Fruit fly (Drosophila melanogaster) whole organism, embryonic: ENCODE measurements around the gene Pvf3.
A peak's percentile ranks its signal among the peaks of the same experiment; 100 is the strongest.

Experiments
- Asciz ChIP-seq: fragments of 200-800 bp; sonication (Bioruptor generic); optimal IDR thresholded peaks from 2 replicates; lab custom pipeline; 2017; ENCODE audit warnings: missing biosample characterization, mild to moderate bottlenecking, missing genetic modification characterization, missing genetic modification reagents
- Bgb ChIP-seq: fragments of 200-800 bp; sonication (Bioruptor generic); IDR thresholded peaks from 2 replicates; pipeline ENCODE4 v1.3.6; 2022; ENCODE audit warnings: missing biosample characterization, missing genetic modification characterization; ENCODE audit not compliant: partially characterized antibody
- BtbVII ChIP-seq: fragments of 200-800 bp; sonication (Bioruptor generic); optimal IDR thresholded peaks from 3 replicates; lab custom pipeline; 2017; ENCODE audit warnings: missing biosample characterization, mild to moderate bottlenecking, missing genetic modification characterization
- CG10366 ChIP-seq: fragments of 200-800 bp; sonication (Bioruptor generic); IDR thresholded peaks from 2 replicates; pipeline ENCODE4 v1.3.6; 2022; ENCODE audit warnings: missing biosample characterization, missing genetic modification characterization
- CG10959 ChIP-seq: fragments of 200-800 bp; sonication (Bioruptor generic); IDR thresholded peaks from 2 replicates; pipeline ENCODE4 v1.3.6; 2022; ENCODE audit warnings: missing biosample characterization, missing genetic modification characterization
- CG12104 ChIP-seq: fragments of 200-800 bp; sonication (Bioruptor generic); optimal IDR thresholded peaks from 3 replicates; lab custom pipeline; 2016; ENCODE audit warnings: missing biosample characterization, missing genetic modification characterization
- CG12942 ChIP-seq: fragments of 200-800 bp; sonication (Bioruptor generic); optimal IDR thresholded peaks from 3 replicates; lab custom pipeline; 2016; ENCODE audit warnings: missing biosample characterization, missing genetic modification characterization
- CG1792 ChIP-seq: fragments of 200-800 bp; sonication (Bioruptor generic); optimal IDR thresholded peaks from 2 replicates; lab custom pipeline; 2016; ENCODE audit warnings: missing biosample characterization, missing genetic modification characterization
- CG18011 ChIP-seq: fragments of 200-800 bp; sonication (Bioruptor generic); optimal IDR thresholded peaks from 2 replicates; lab custom pipeline; 2017; ENCODE audit warnings: missing biosample characterization, missing genetic modification characterization, mild to moderate bottlenecking, moderate library complexity, missing genotype
- CG18262 ChIP-seq: fragments of 200-800 bp; optimal IDR thresholded peaks from 3 replicates; lab custom pipeline; 2019; ENCODE audit warnings: missing biosample characterization, mild to moderate bottlenecking, missing genetic modification characterization, moderate library complexity
- CG18599 ChIP-seq: fragments of 200-800 bp; sonication (Bioruptor generic); optimal IDR thresholded peaks from 3 replicates; lab custom pipeline; 2017; ENCODE audit warnings: missing biosample characterization, missing genetic modification characterization, mild to moderate bottlenecking, moderate library complexity, missing genetic modification reagents
- CG2116 ChIP-seq: fragments of 200-800 bp; sonication (Bioruptor generic); optimal IDR thresholded peaks from 3 replicates; lab custom pipeline; 2018; ENCODE audit warnings: missing biosample characterization, mild to moderate bottlenecking, missing genetic modification characterization
- CG2202 ChIP-seq: fragments of 200-800 bp; sonication (Bioruptor generic); optimal IDR thresholded peaks from 2 replicates; lab custom pipeline; 2018; ENCODE audit warnings: missing biosample characterization, mild to moderate bottlenecking, missing genetic modification characterization
- CG2712 ChIP-seq: fragments of 200-800 bp; optimal IDR thresholded peaks from 3 replicates; lab custom pipeline; 2019; ENCODE audit warnings: missing biosample characterization, mild to moderate bottlenecking, missing genetic modification characterization, moderate library complexity
- CG31388 ChIP-seq: fragments of 200-800 bp; sonication (Bioruptor generic); optimal IDR thresholded peaks from 2 replicates; lab custom pipeline; 2016; ENCODE audit warnings: missing biosample characterization, missing genetic modification characterization
- CG32772 ChIP-seq: fragments of 200-800 bp; sonication (Bioruptor generic); IDR thresholded peaks from 2 replicates; pipeline ENCODE4 v1.3.6; 2022; ENCODE audit warnings: missing biosample characterization, missing genetic modification characterization
- CG6175 ChIP-seq: fragments of 200-800 bp; sonication (Bioruptor generic); IDR thresholded peaks from 3 replicates; pipeline ENCODE4 v1.3.6; 2022; ENCODE audit warnings: missing biosample characterization, missing genetic modification characterization
- Dip2 ChIP-seq: fragments of 200-800 bp; sonication (Bioruptor generic); IDR thresholded peaks from 2 replicates; pipeline ENCODE4 v1.3.6; 2022; ENCODE audit warnings: missing biosample characterization, missing genetic modification characterization
- Dp ChIP-seq: fragments of 200-800 bp; sonication (Bioruptor generic); optimal IDR thresholded peaks from 2 replicates; lab custom pipeline; 2018; ENCODE audit warnings: missing biosample characterization, mild to moderate bottlenecking, missing genetic modification characterization, moderate library complexity
- Dref ChIP-seq: fragments of 200-800 bp; sonication (Bioruptor generic); IDR thresholded peaks from 2 replicates; pipeline ENCODE4 v1.3.6; 2022; ENCODE audit warnings: missing biosample characterization, missing genetic modification characterization
- E2f1 ChIP-seq: fragments of 200-800 bp; sonication (Bioruptor generic); IDR thresholded peaks from 2 replicates; pipeline ENCODE4 v1.3.6; 2022; ENCODE audit warnings: missing biosample characterization, missing genetic modification characterization
- Elba2 ChIP-seq: fragments of 200-800 bp; sonication (Bioruptor generic); optimal IDR thresholded peaks from 3 replicates; lab custom pipeline; 2016; ENCODE audit warnings: missing biosample characterization, missing genetic modification characterization
- HLHmδ ChIP-seq: fragments of 200-800 bp; sonication (Bioruptor generic); optimal IDR thresholded peaks from 2 replicates; lab custom pipeline; 2018; ENCODE audit warnings: missing biosample characterization, mild to moderate bottlenecking, missing genetic modification characterization, moderate library complexity
- Hand ChIP-seq: fragments of 200-800 bp; sonication (Bioruptor generic); optimal IDR thresholded peaks from 2 replicates; lab custom pipeline; 2017; ENCODE audit warnings: mild to moderate bottlenecking, missing biosample characterization, missing genetic modification reagents, missing genetic modification characterization
- Hr51 ChIP-seq, 2 experiments: fragments of 200-800 bp; sonication (Bioruptor generic); optimal IDR thresholded peaks; 2 replicates in 1 of 2; 3 replicates in 1 of 2; lab custom pipeline; 2016 to 2018; ENCODE audit warnings: missing biosample characterization in 2 of 2, missing genetic modification characterization in 2 of 2, mild to moderate bottlenecking in 1 of 2, moderate library complexity in 1 of 2
- Hsf ChIP-seq: fragments of 200-800 bp; sonication (Bioruptor generic); optimal IDR thresholded peaks from 3 replicates; lab custom pipeline; 2016; ENCODE audit warnings: missing biosample characterization, missing genetic modification characterization
- MTF-1 ChIP-seq: fragments of 200-800 bp; sonication (Bioruptor generic); optimal IDR thresholded peaks from 2 replicates; lab custom pipeline; 2018; ENCODE audit warnings: missing biosample characterization, mild to moderate bottlenecking, missing genetic modification characterization, borderline replicate concordance
- Max ChIP-seq: fragments of 200-800 bp; sonication (Bioruptor generic); optimal IDR thresholded peaks from 2 replicates; lab custom pipeline; 2016; ENCODE audit warnings: missing biosample characterization, mild to moderate bottlenecking, missing genetic modification characterization
- Myb ChIP-seq: fragments of 200-800 bp; sonication (Bioruptor generic); optimal IDR thresholded peaks from 2 replicates; lab custom pipeline; 2016; ENCODE audit warnings: missing biosample characterization, missing genetic modification characterization
- Oli ChIP-seq: fragments of 200-800 bp; sonication (Bioruptor generic); optimal IDR thresholded peaks from 2 replicates; lab custom pipeline; 2018; ENCODE audit warnings: missing biosample characterization, mild to moderate bottlenecking, missing genetic modification characterization, moderate library complexity
- Rx ChIP-seq: fragments of 200-800 bp; sonication (Bioruptor generic); IDR thresholded peaks from 2 replicates; pipeline ENCODE4 v1.3.6; 2022; ENCODE audit warnings: missing biosample characterization, missing genetic modification characterization
- Scr ChIP-seq: fragments of 200-800 bp; sonication (Bioruptor generic); IDR thresholded peaks from 2 replicates; pipeline ENCODE4 v1.3.6; 2022; ENCODE audit warnings: missing biosample characterization, missing genetic modification characterization; ENCODE audit not compliant: partially characterized antibody
- Ssrp ChIP-seq: fragments of 200-800 bp; sonication (Bioruptor generic); optimal IDR thresholded peaks from 2 replicates; lab custom pipeline; 2018; ENCODE audit warnings: missing biosample characterization, mild to moderate bottlenecking, missing genetic modification characterization, moderate library complexity
- aop ChIP-seq: fragments of 200-800 bp; sonication (Bioruptor generic); IDR thresholded peaks from 2 replicates; pipeline ENCODE4 v1.3.6; 2022; ENCODE audit warnings: missing biosample characterization, missing genetic modification characterization
- bigmax ChIP-seq: fragments of 200-800 bp; sonication (Bioruptor generic); optimal IDR thresholded peaks from 2 replicates; lab custom pipeline; 2018; ENCODE audit warnings: missing biosample characterization, mild to moderate bottlenecking, missing genetic modification characterization
- bowl ChIP-seq: fragments of 200-800 bp; sonication (Bioruptor generic); IDR thresholded peaks from 2 replicates; pipeline ENCODE4 v1.3.6; 2022; ENCODE audit warnings: missing biosample characterization, missing genetic modification characterization
- crc ChIP-seq: fragments of 200-800 bp; sonication (Bioruptor generic); optimal IDR thresholded peaks from 2 replicates; lab custom pipeline; 2016; ENCODE audit warnings: missing biosample characterization, missing genetic modification characterization
- crp ChIP-seq, 2 experiments: fragments of 200-800 bp; sonication (Bioruptor generic); optimal IDR thresholded peaks; 2 replicates in 1 of 2; 3 replicates in 1 of 2; lab custom pipeline; 2017; ENCODE audit warnings: missing biosample characterization in 2 of 2, missing genetic modification characterization in 2 of 2, mild to moderate bottlenecking in 1 of 2, moderate library complexity in 1 of 2
- dati ChIP-seq: fragments of 200-800 bp; sonication (Bioruptor generic); IDR thresholded peaks from 2 replicates; pipeline ENCODE4 v1.3.6; 2022; ENCODE audit warnings: missing biosample characterization, missing genetic modification characterization
- dm ChIP-seq: fragments of 200-800 bp; sonication (Bioruptor generic); optimal IDR thresholded peaks from 3 replicates; lab custom pipeline; 2016; ENCODE audit warnings: missing biosample characterization, missing genetic modification characterization
- eyg ChIP-seq: fragments of 200-800 bp; sonication (Bioruptor generic); optimal IDR thresholded peaks from 3 replicates; lab custom pipeline; 2016; ENCODE audit warnings: missing biosample characterization, missing genetic modification characterization
- grau ChIP-seq: fragments of 200-800 bp; optimal IDR thresholded peaks from 3 replicates; lab custom pipeline; 2019; ENCODE audit warnings: missing biosample characterization, mild to moderate bottlenecking, missing genetic modification characterization, moderate library complexity
- hb ChIP-seq: fragments of 200-800 bp; sonication (Bioruptor generic); IDR thresholded peaks from 3 replicates; pipeline ENCODE4 v1.3.6; 2022; ENCODE audit warnings: missing biosample characterization, missing genetic modification characterization; ENCODE audit not compliant: partially characterized antibody
- hth ChIP-seq: fragments of >200 bp; optimal IDR thresholded peaks from 2 replicates; lab custom pipeline; 2017; ENCODE audit warnings: inconsistent platforms
- lola ChIP-seq, 3 experiments: fragments of >200 bp in 2 of 3; fragments of 200-800 bp in 1 of 3; sonication (Bioruptor generic) in 1 of 3; optimal IDR thresholded peaks; 2 replicates each; lab custom pipeline; 2017 to 2019; ENCODE audit warnings: missing biosample characterization in 3 of 3, missing genetic modification characterization in 3 of 3, mild to moderate bottlenecking in 1 of 3, moderate library complexity in 1 of 3
- schlank ChIP-seq: fragments of 200-800 bp; sonication (Bioruptor generic); optimal IDR thresholded peaks from 2 replicates; lab custom pipeline; 2018; ENCODE audit warnings: missing biosample characterization, mild to moderate bottlenecking, missing genetic modification characterization
- trh ChIP-seq: fragments of 200-800 bp; sonication (Bioruptor generic); optimal IDR thresholded peaks from 2 replicates; lab custom pipeline; 2016; ENCODE audit warnings: missing biosample characterization, missing genetic modification characterization
- unc-4 ChIP-seq: fragments of 200-800 bp; sonication (Bioruptor generic); IDR thresholded peaks from 2 replicates; pipeline ENCODE4 v1.3.6; 2022; ENCODE audit warnings: missing biosample characterization, missing genetic modification characterization; ENCODE audit not compliant: partially characterized antibody
- vnd ChIP-seq: fragments of 200-800 bp; sonication (Bioruptor generic); IDR thresholded peaks from 3 replicates; pipeline ENCODE4 v1.3.6; 2022; ENCODE audit warnings: missing biosample characterization, missing genetic modification characterization; ENCODE audit not compliant: partially characterized antibody

Gene Pvf3

DNA sequence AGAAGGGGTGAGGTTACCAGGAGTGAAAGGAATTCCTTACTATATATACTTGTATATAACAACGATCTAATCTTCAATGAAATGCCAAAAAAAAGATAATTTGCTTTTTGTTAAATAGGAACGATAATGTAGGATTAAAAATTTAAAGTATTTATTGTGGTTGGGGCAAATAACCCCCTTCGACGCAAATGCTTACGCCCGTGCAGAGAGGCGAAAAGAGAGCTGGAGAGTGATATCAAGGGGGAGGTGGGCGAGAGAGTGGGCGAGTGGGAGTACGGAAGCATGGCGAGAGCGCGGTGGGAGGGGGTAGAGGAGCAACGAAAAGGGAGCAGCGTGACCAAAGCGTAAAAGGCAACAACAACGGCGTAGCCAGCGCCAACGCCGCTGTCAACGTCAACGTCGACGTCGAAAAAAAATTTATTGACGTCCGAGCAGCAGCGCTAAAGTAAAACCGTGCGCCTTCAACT, 31.1 kb upstream of the Pvf3 start (continued):
- TF ChIP-seq Ssrp (tag; lab: Kevin White, UChicago) = peak; percentile 98
- peak; percentile 98 for TF ChIP-seq CG10366 (GFP tag; lab: Robert Waterston, UW)
- TF ChIP-seq Hr51 (GFP tag; optimal IDR thresholded peaks at IDR 0.05; lab: Kevin White, UChicago) = peak; percentile 95 to 99
- TF ChIP-seq lola (GFP tag; optimal IDR thresholded peaks at IDR 0.05; lab: Kevin White, UChicago) = peak in 1 of 3 experiments; percentile 96
- TF ChIP-seq E2f1 (GFP tag; lab: Robert Waterston, UW) = peak; percentile 98
- peak; percentile 81 for TF ChIP-seq Dip2 (GFP tag; lab: Robert Waterston, UW)
- no peak for TF ChIP-seq hth (lab: Kevin White, UChicago)
- TF ChIP-seq unc-4 (GFP tag; lab: Robert Waterston, UW) = 0 out of 2 replicates have a peak, but pooled peaks have one; percentile 18
- TF ChIP-seq hb (GFP tag; lab: Robert Waterston, UW) = no peak
- peak; percentile 98 for TF ChIP-seq CG32772 (GFP tag; lab: Robert Waterston, UW)
- peak; percentile 98 for TF ChIP-seq CG12942
- TF ChIP-seq dati (GFP tag; lab: Robert Waterston, UW) = peak; percentile 90
- TF ChIP-seq CG2116 (GFP tag; lab: Kevin White, UChicago) = peak; percentile 81
- peak; percentile 88 for TF ChIP-seq Myb
- TF ChIP-seq Oli (tag; lab: Kevin White, UChicago) = peak; percentile 99
- TF ChIP-seq CG18599 (GFP tag; lab: Kevin White, UChicago) = peak; percentile 99
- peak; percentile 95 for TF ChIP-seq bowl (GFP tag; lab: Robert Waterston, UW)
- peak; percentile 93 for TF ChIP-seq trh (GFP tag; lab: Kevin White, UChicago)
- peak; percentile 91 for TF ChIP-seq CG1792
- TF ChIP-seq crp (GFP tag; optimal IDR thresholded peaks at IDR 0.05; lab: Kevin White, UChicago) = peak in 1 of 2 experiments; percentile 70
- TF ChIP-seq eyg (GFP tag; lab: Kevin White, UChicago) = peak; percentile 94
- peak; percentile 30 for TF ChIP-seq Dp (GFP tag; lab: Kevin White, UChicago)
- peak; percentile 55 for TF ChIP-seq bigmax
- peak; percentile 98 for TF ChIP-seq CG2712
- peak; percentile 92 for TF ChIP-seq CG31388 (GFP tag; lab: Kevin White, UChicago)
- 0 out of 2 replicates have a peak, but pooled peaks have one; percentile 76 for TF ChIP-seq aop (GFP tag; lab: Robert Waterston, UW)
- TF ChIP-seq Max (GFP tag; lab: Kevin White, UChicago) = peak; percentile 97
- no peak for TF ChIP-seq vnd (GFP tag; lab: Robert Waterston, UW)
- TF ChIP-seq Bgb (GFP tag; lab: Robert Waterston, UW) = no peak; the same call in 1 of the 2 replicates
- TF ChIP-seq CG6175 (GFP tag; lab: Robert Waterston, UW) = peak; percentile 94
- peak; percentile 94 for TF ChIP-seq schlank (tag; lab: Kevin White, UChicago)
- peak; percentile 97 for TF ChIP-seq grau (tag; lab: Kevin White, UChicago)
- TF ChIP-seq CG2202 (tag; lab: Kevin White, UChicago) = peak; percentile 96
- TF ChIP-seq Scr (GFP tag; lab: Robert Waterston, UW) = no peak; the same call in 1 of the 2 replicates
- TF ChIP-seq CG10959 (GFP tag; lab: Robert Waterston, UW) = peak; percentile 86
- TF ChIP-seq Asciz (GFP tag; lab: Kevin White, UChicago) = peak; percentile 97
- TF ChIP-seq CG12104 (GFP tag; lab: Kevin White, UChicago) = peak; percentile 97
- peak; percentile 42; the same call in 1 of the 2 replicates for TF ChIP-seq Dref (GFP tag; lab: Robert Waterston, UW)
- TF ChIP-seq HLHmδ (GFP tag; lab: Kevin White, UChicago) = no peak
- peak; percentile 98 for TF ChIP-seq Rx (GFP tag; lab: Robert Waterston, UW)
- TF ChIP-seq BtbVII (GFP tag; lab: Kevin White, UChicago) = peak; percentile 97
- peak; percentile 82 for TF ChIP-seq MTF-1 (GFP tag; lab: Kevin White, UChicago)
- peak; percentile 98 for TF ChIP-seq Hsf (GFP tag; lab: Kevin White, UChicago)
- peak; percentile 91 for TF ChIP-seq CG18011
- peak; percentile 89 for TF ChIP-seq crc (GFP tag; lab: Kevin White, UChicago)
- peak; percentile 52 for TF ChIP-seq Elba2 (GFP tag; lab: Kevin White, UChicago)
- TF ChIP-seq CG18262 (tag; lab: Kevin White, UChicago) = peak; percentile 98
- peak; percentile 98 for TF ChIP-seq Hand (GFP tag; lab: Kevin White, UChicago)
- peak; percentile 92 for TF ChIP-seq dm
